Worm (Caenorhabditis elegans) whole organism, late embryonic: ENCODE measurements around the gene F40A3.1.

Experiments
- C08G9.2 ChIP-seq: sonication (generic microtip); optimal IDR thresholded peaks from 2 replicates; lab custom pipeline; 2016; ENCODE audit warnings: mild to moderate bottlenecking, missing genetic modification characterization, moderate library complexity, missing compliant biosample characterization
- K02D7.2 ChIP-seq: sonication (generic microtip); optimal IDR thresholded peaks from 2 replicates; lab custom pipeline; 2017; ENCODE audit warnings: mild to moderate bottlenecking, missing genetic modification characterization, missing compliant biosample characterization
- T23F11.4 ChIP-seq: fragments of 200-800 bp; sonication (Bioruptor generic); optimal IDR thresholded peaks from 2 replicates; lab custom pipeline; 2018; ENCODE audit warnings: mild to moderate bottlenecking, missing genetic modification characterization, missing compliant biosample characterization
- Y22D7AL.16 ChIP-seq: sonication (generic microtip); optimal IDR thresholded peaks from 2 replicates; lab custom pipeline; 2016; ENCODE audit warnings: missing genetic modification characterization, missing compliant biosample characterization
- ceh-19 ChIP-seq: fragments of 200-800 bp; sonication (Bioruptor generic); optimal IDR thresholded peaks from 2 replicates; lab custom pipeline; 2018; ENCODE audit warnings: mild to moderate bottlenecking, missing genetic modification characterization, missing compliant biosample characterization
- ceh-2 ChIP-seq: sonication (generic microtip); optimal IDR thresholded peaks from 2 replicates; lab custom pipeline; 2016; ENCODE audit warnings: missing genotype, missing genetic modification characterization, missing compliant biosample characterization
- ceh-24 ChIP-seq: sonication (generic microtip); optimal IDR thresholded peaks from 2 replicates; lab custom pipeline; 2016; ENCODE audit warnings: mild to moderate bottlenecking, missing genetic modification characterization, missing compliant biosample characterization
- ceh-34 ChIP-seq: sonication (generic microtip); optimal IDR thresholded peaks from 2 replicates; lab custom pipeline; 2016; ENCODE audit warnings: mild to moderate bottlenecking, missing genetic modification characterization, missing compliant biosample characterization
- ceh-45 ChIP-seq: fragments of 200-800 bp; sonication (Bioruptor generic); IDR thresholded peaks from 2 replicates; pipeline ENCODE4 v1.3.6; 2022; ENCODE audit warnings: missing genetic modification reagents, missing genetic modification characterization, missing compliant biosample characterization
- ceh-6 ChIP-seq: fragments of 200-800 bp; sonication (Bioruptor generic); optimal IDR thresholded peaks from 2 replicates; lab custom pipeline; 2018; ENCODE audit warnings: mild to moderate bottlenecking, missing genetic modification characterization, missing compliant biosample characterization
- che-1 ChIP-seq: sonication (generic microtip); optimal IDR thresholded peaks from 2 replicates; lab custom pipeline; 2016; ENCODE audit warnings: mild to moderate bottlenecking, missing genetic modification characterization, missing compliant biosample characterization
- dmd-4 ChIP-seq: sonication (generic microtip); optimal IDR thresholded peaks from 2 replicates; lab custom pipeline; 2016; ENCODE audit warnings: borderline replicate concordance, missing genetic modification characterization, missing compliant biosample characterization
- elt-2 ChIP-seq: sonication (generic microtip); optimal IDR thresholded peaks from 2 replicates; lab custom pipeline; 2016; ENCODE audit warnings: missing genetic modification reagents, missing genetic modification characterization, missing compliant biosample characterization
- ets-4 ChIP-seq: sonication (generic microtip); optimal IDR thresholded peaks from 2 replicates; lab custom pipeline; 2016; ENCODE audit warnings: missing genetic modification characterization, missing compliant biosample characterization
- eyg-1 ChIP-seq: sonication (generic microtip); optimal IDR thresholded peaks from 2 replicates; lab custom pipeline; 2016; ENCODE audit warnings: missing genotype, missing genetic modification characterization, missing compliant biosample characterization
- fax-1 ChIP-seq: sonication (generic microtip); optimal IDR thresholded peaks from 2 replicates; lab custom pipeline; 2016; ENCODE audit warnings: missing genotype, missing genetic modification characterization, missing compliant biosample characterization
- fkh-10 ChIP-seq: fragments of 150-350 bp; optimal IDR thresholded peaks from 2 replicates; lab custom pipeline; 2014; ENCODE audit warnings: missing biosample characterization, missing genetic modification reagents, missing genetic modification characterization
- fkh-6 ChIP-seq: sonication (generic microtip); optimal IDR thresholded peaks from 2 replicates; lab custom pipeline; 2016; ENCODE audit warnings: missing genetic modification characterization, missing compliant biosample characterization
- hlh-30 ChIP-seq: sonication (generic microtip); optimal IDR thresholded peaks from 2 replicates; lab custom pipeline; 2017; ENCODE audit warnings: antibody characterized with exemption, missing genetic modification characterization, missing compliant biosample characterization; ENCODE audit not compliant: insufficient read depth
- hlh-6 ChIP-seq: sonication (generic microtip); optimal IDR thresholded peaks from 2 replicates; lab custom pipeline; 2016; ENCODE audit warnings: missing genotype, missing genetic modification characterization, missing compliant biosample characterization
- lim-6 ChIP-seq: sonication (generic microtip); optimal IDR thresholded peaks from 2 replicates; lab custom pipeline; 2016; ENCODE audit warnings: missing genetic modification characterization, missing compliant biosample characterization
- lin-11 ChIP-seq: fragments of 200-800 bp; sonication (Bioruptor generic); optimal IDR thresholded peaks from 2 replicates; lab custom pipeline; 2018; ENCODE audit warnings: mild to moderate bottlenecking, missing genetic modification characterization, missing compliant biosample characterization
- madf-2 ChIP-seq: sonication (generic microtip); optimal IDR thresholded peaks from 2 replicates; lab custom pipeline; 2017; ENCODE audit warnings: missing genetic modification characterization, missing compliant biosample characterization
- nfya-1 ChIP-seq: sonication (generic microtip); optimal IDR thresholded peaks from 2 replicates; lab custom pipeline; 2017; ENCODE audit warnings: missing genetic modification characterization, mild to moderate bottlenecking, missing compliant biosample characterization, antibody characterized with exemption, moderate library complexity
- nhr-232 ChIP-seq: sonication (generic microtip); optimal IDR thresholded peaks from 2 replicates; lab custom pipeline; 2016; ENCODE audit warnings: missing genetic modification characterization, missing compliant biosample characterization
- npax-4 ChIP-seq: sonication (generic microtip); optimal IDR thresholded peaks from 2 replicates; lab custom pipeline; 2016; ENCODE audit warnings: missing genetic modification characterization, missing compliant biosample characterization
- pag-3 ChIP-seq: sonication (generic microtip); optimal IDR thresholded peaks from 2 replicates; lab custom pipeline; 2016; ENCODE audit warnings: missing compliant biosample characterization, missing genetic modification characterization, borderline replicate concordance
- pax-1 ChIP-seq: fragments of 150-350 bp; optimal IDR thresholded peaks from 2 replicates; lab custom pipeline; 2014; ENCODE audit warnings: missing biosample characterization, missing genetic modification characterization
- pqm-1 ChIP-seq: sonication (generic microtip); optimal IDR thresholded peaks from 2 replicates; lab custom pipeline; 2016; ENCODE audit warnings: missing genetic modification characterization, missing compliant biosample characterization
- pros-1 ChIP-seq: fragments of 150-350 bp; optimal IDR thresholded peaks from 2 replicates; lab custom pipeline; 2014; ENCODE audit warnings: missing biosample characterization, missing genetic modification reagents, missing genetic modification characterization
- rnt-1 ChIP-seq: sonication (generic microtip); optimal IDR thresholded peaks from 2 replicates; lab custom pipeline; 2016; ENCODE audit warnings: missing genetic modification characterization, missing compliant biosample characterization
- sox-2 ChIP-seq: fragments of 200-800 bp; sonication (Bioruptor generic); IDR thresholded peaks from 2 replicates; pipeline ENCODE4 v1.3.6; 2022; ENCODE audit warnings: missing genetic modification reagents, missing genetic modification characterization, missing compliant biosample characterization
- sox-4 ChIP-seq: sonication (generic microtip); optimal IDR thresholded peaks from 2 replicates; lab custom pipeline; 2017; ENCODE audit warnings: mild to moderate bottlenecking, missing genetic modification characterization, inconsistent platforms, missing compliant biosample characterization
- syd-9 ChIP-seq: sonication (generic microtip); optimal IDR thresholded peaks from 2 replicates; lab custom pipeline; 2016; ENCODE audit warnings: mild to moderate bottlenecking, missing genetic modification characterization, moderate library complexity, missing compliant biosample characterization
- unc-3 ChIP-seq, 2 experiments: fragments of 200-800 bp in 1 of 2; sonication (Bioruptor generic) in 1 of 2; sonication (generic microtip) in 1 of 2; conservative IDR thresholded peaks in 1 of 2; optimal IDR thresholded peaks in 1 of 2; 2 replicates each; pipeline versions ENCODE4 v1.3.6 to Lab custom; 2016 to 2022; ENCODE audit warnings: missing compliant biosample characterization in 2 of 2, missing genetic modification characterization in 2 of 2, missing genetic modification reagents in 1 of 2
- unc-42 ChIP-seq: sonication (generic microtip); optimal IDR thresholded peaks from 2 replicates; lab custom pipeline; 2016; ENCODE audit warnings: missing genotype, missing genetic modification characterization, missing compliant biosample characterization
- unc-55 ChIP-seq: sonication (generic microtip); optimal IDR thresholded peaks from 2 replicates; lab custom pipeline; 2017; ENCODE audit warnings: missing biosample characterization, missing genetic modification reagents, missing genetic modification characterization
- zip-5 ChIP-seq: sonication (generic microtip); optimal IDR thresholded peaks from 2 replicates; lab custom pipeline; 2016; ENCODE audit warnings: missing genetic modification characterization, missing compliant biosample characterization
- ztf-16 ChIP-seq: sonication (generic microtip); optimal IDR thresholded peaks from 2 replicates; lab custom pipeline; 2017; ENCODE audit warnings: missing genetic modification characterization, missing compliant biosample characterization

Gene F40A3.1

DNA sequence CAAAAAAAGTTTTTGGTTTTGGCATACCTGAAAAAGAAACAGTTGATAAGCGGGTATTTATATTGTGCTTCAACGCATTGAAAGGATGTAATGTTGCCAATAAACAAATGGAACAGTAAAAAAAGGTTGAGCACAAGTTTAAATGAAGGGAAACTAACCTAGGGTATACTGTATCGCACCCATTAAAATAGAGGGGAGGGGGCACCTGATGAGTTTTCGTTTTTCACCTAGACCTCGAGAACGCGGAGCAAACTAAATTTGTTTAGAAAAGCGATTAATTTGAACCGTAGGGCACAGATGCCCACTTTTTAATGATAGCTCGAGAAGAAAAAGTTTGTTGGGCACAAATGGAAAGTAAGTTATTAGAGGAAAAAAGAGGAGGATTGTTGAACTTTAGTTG is 41.7 kb downstream of the F40A3.1 start, which contains the start of gene ncx-10:
Gene ncx-10 (minus strand): TSS at position 101 of the 400 bp plus-strand sequence.
- TF ChIP-seq npax-4 (tag; lab: Kevin White, UChicago): no peak
- no peak for TF ChIP-seq pag-3 (tag; lab: Kevin White, UChicago)
- no peak for TF ChIP-seq fkh-6
- TF ChIP-seq ceh-2 (tag; lab: Kevin White, UChicago): no peak
- TF ChIP-seq sox-2 (GFP tag; lab: Robert Waterston, UW): no peak
- no peak for TF ChIP-seq unc-42 (tag; lab: Kevin White, UChicago)
- TF ChIP-seq sox-4: no peak
- TF ChIP-seq pros-1 (tag; lab: Kevin White, UChicago): no peak
- no peak for TF ChIP-seq che-1 (tag; lab: Kevin White, UChicago)
- TF ChIP-seq pax-1 (tag; lab: Kevin White, UChicago): no peak
- no peak for TF ChIP-seq ceh-6 (GFP tag; lab: Kevin White, UChicago)
- no peak for TF ChIP-seq Y22D7AL.16 (tag; lab: Kevin White, UChicago)
- TF ChIP-seq ceh-34 (tag; lab: Kevin White, UChicago): no peak

DNA sequence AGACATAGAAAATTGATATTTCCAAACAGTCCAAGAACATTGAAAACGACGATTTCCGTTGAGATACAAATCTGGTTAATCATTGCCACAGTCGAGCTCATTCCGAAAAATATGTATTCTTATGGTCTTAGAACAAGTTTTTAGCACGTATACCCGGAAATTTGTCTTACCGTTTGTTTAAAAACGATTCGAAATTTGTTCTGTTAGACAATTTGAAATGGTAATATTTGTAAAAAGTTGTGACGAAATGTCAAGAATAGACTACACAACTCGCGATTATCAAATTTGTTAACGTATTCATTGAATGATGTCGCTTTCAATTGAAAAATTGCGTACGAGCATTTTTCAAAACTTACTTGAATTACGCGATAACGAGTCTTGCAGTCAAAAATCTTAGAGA is 45.8 kb downstream of the F40A3.1 start, which contains the start of gene srsx-3:
Gene srsx-3 (minus strand): TSS at position 101 of the 400 bp plus-strand sequence.
- TF ChIP-seq T23F11.4: no peak
- TF ChIP-seq ceh-6 (GFP tag; lab: Kevin White, UChicago): no peak
- TF ChIP-seq dmd-4 (tag; lab: Kevin White, UChicago): no peak
- no peak for TF ChIP-seq pros-1 (tag; lab: Kevin White, UChicago)
- TF ChIP-seq fkh-6: no peak
- TF ChIP-seq unc-55 (GFP tag; lab: Kevin White, UChicago): no peak
- TF ChIP-seq lin-11: no peak
- TF ChIP-seq nhr-232 (tag; lab: Kevin White, UChicago): no peak
- TF ChIP-seq zip-5: no peak
- no peak for TF ChIP-seq sox-4
- no peak for TF ChIP-seq eyg-1
- TF ChIP-seq lim-6 (tag; lab: Kevin White, UChicago): no peak
- no peak for TF ChIP-seq ets-4
- TF ChIP-seq unc-3 (GFP tag; conservative IDR thresholded peaks at IDR 0.05; lab: Robert Waterston, UW): no peak
- no peak for TF ChIP-seq unc-3 (tag; optimal IDR thresholded peaks at IDR 0.05; lab: Kevin White, UChicago)
- no peak for TF ChIP-seq pqm-1
- no peak for TF ChIP-seq madf-2
- no peak for TF ChIP-seq unc-42 (tag; lab: Kevin White, UChicago)
- TF ChIP-seq ceh-19 (GFP tag; lab: Kevin White, UChicago): no peak
- TF ChIP-seq che-1 (tag; lab: Kevin White, UChicago): no peak
- TF ChIP-seq, all 69 proteins: peak for 0

DNA sequence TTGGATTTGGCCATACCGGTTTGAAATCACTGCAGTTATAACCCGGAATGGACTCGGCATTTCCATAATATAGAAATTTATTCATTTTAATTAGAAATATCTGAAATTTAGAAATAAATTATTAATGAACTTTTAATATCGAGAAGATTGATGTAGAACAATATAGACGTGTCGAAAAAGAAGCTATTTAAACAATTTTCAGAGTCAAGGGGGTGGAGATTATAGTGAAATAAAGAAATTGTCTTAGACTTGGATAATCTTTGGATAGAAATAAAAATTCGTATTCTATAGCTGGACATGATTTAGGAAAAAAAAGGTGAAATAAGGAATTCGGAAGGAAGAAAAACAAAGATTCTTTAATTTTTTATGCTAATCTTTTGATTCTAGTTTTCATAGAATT is 49.0 kb downstream of the F40A3.1 start, which contains the start of gene srt-53:
Gene srt-53 (minus strand): TSS at position 101 of the 400 bp plus-strand sequence.
- TF ChIP-seq fax-1 (tag; lab: Kevin White, UChicago): no peak
- no peak for TF ChIP-seq ceh-24 (tag; lab: Kevin White, UChicago)
- TF ChIP-seq fkh-6: no peak
- TF ChIP-seq hlh-6: no peak
- no peak for TF ChIP-seq sox-4
- no peak for TF ChIP-seq sox-2 (GFP tag; lab: Robert Waterston, UW)
- TF ChIP-seq K02D7.2 (tag; lab: Kevin White, UChicago): no peak
- no peak for TF ChIP-seq fkh-10 (GFP tag; lab: Kevin White, UChicago)
- no peak for TF ChIP-seq syd-9 (tag; lab: Kevin White, UChicago)
- no peak for TF ChIP-seq elt-2 (tag; lab: Kevin White, UChicago)
- no peak for TF ChIP-seq C08G9.2
- no peak for TF ChIP-seq nfya-1 (tag; lab: Kevin White, UChicago)
- TF ChIP-seq rnt-1 (tag; lab: Kevin White, UChicago): no peak
- TF ChIP-seq hlh-30 (tag; lab: Kevin White, UChicago): no peak
- TF ChIP-seq ztf-16: no peak
- no peak for TF ChIP-seq ets-4
- TF ChIP-seq ceh-45 (GFP tag; lab: Robert Waterston, UW): no peak
- TF ChIP-seq pros-1 (tag; lab: Kevin White, UChicago): no peak
- no peak for TF ChIP-seq pax-1 (tag; lab: Kevin White, UChicago)
- no peak for TF ChIP-seq T23F11.4
